Worm (Caenorhabditis elegans): ENCODE results near the gene C13A2.4.

- TF ChIP-seq him-1 (tag; optimal IDR thresholded peaks at IDR 0.05) (no peak), dao-5 (tag; optimal IDR thresholded peaks at IDR 0.05) (no peak)
Measured at ce11 chrV:7231524-7231923, 47.7 kb upstream of the C13A2.4 start.
